Worm (Caenorhabditis elegans) whole organism, L1 larva: Measurements from ENCODE around the gene C30H6.8.

ENCODE experiments used
- C04F5.9 ChIP-seq: sonication (generic microtip); optimal IDR thresholded peaks from 2 replicates; lab custom pipeline; 2016; ENCODE audit warnings: missing genetic modification characterization, missing compliant biosample characterization
- C16A3.4 ChIP-seq: fragments of 150-350 bp; optimal IDR thresholded peaks from 2 replicates; lab custom pipeline; 2014; ENCODE audit warnings: missing biosample characterization, missing genetic modification characterization
- C34B4.2 ChIP-seq: sonication (generic microtip); optimal IDR thresholded peaks from 2 replicates; lab custom pipeline; 2017; ENCODE audit warnings: mild to moderate bottlenecking, missing genetic modification characterization, missing compliant biosample characterization
- aly-2 ChIP-seq: fragments of 150-350 bp; optimal IDR thresholded peaks from 2 replicates; lab custom pipeline; 2014; ENCODE audit warnings: missing biosample characterization, missing genetic modification characterization
- ama-1 ChIP-seq: fragments of 150-350 bp; optimal IDR thresholded peaks from 2 replicates; lab custom pipeline; 2014
- blmp-1 ChIP-seq: fragments of 150-350 bp; optimal IDR thresholded peaks from 2 replicates; lab custom pipeline; 2014; ENCODE audit warnings: missing biosample characterization, missing genetic modification characterization
- ceh-63 ChIP-seq: fragments of 200-800 bp; sonication (Bioruptor generic); optimal IDR thresholded peaks from 2 replicates; lab custom pipeline; 2018; ENCODE audit warnings: mild to moderate bottlenecking, missing genetic modification characterization, missing compliant biosample characterization
- ceh-88 ChIP-seq: fragments of 200-800 bp; sonication (Bioruptor generic); IDR thresholded peaks from 2 replicates; pipeline ENCODE4 v1.3.6; 2022; ENCODE audit warnings: missing genetic modification characterization, missing compliant biosample characterization
- ceh-90 ChIP-seq: sonication (generic microtip); optimal IDR thresholded peaks from 2 replicates; lab custom pipeline; 2016; ENCODE audit warnings: missing genetic modification characterization, missing compliant biosample characterization
- ces-1 ChIP-seq: fragments of 150-350 bp; optimal IDR thresholded peaks from 2 replicates; lab custom pipeline; 2014; ENCODE audit warnings: missing biosample characterization, missing genetic modification reagents, missing genetic modification characterization
- egl-13 ChIP-seq: sonication (generic microtip); optimal IDR thresholded peaks from 2 replicates; lab custom pipeline; 2016; ENCODE audit warnings: missing genotype, missing genetic modification reagents, missing genetic modification characterization, missing compliant biosample characterization
- egl-27 ChIP-seq, 2 experiments: fragments of 150-350 bp in 1 of 2; sonication (generic microtip); optimal IDR thresholded peaks; 3 replicates each; lab custom pipeline; 2017 to 2018; ENCODE audit warnings: missing biosample characterization in 2 of 2, missing genetic modification characterization in 2 of 2, missing genetic modification reagents in 2 of 2
- elt-3 ChIP-seq, 6 experiments: fragments of 150-350 bp in 1 of 6; sonication (generic microtip); optimal IDR thresholded peaks; 2 replicates each; lab custom pipeline; 2017 to 2018; ENCODE audit warnings: missing biosample characterization in 6 of 6, missing genetic modification characterization in 6 of 6, inconsistent platforms in 1 of 6
- ets-5 ChIP-seq: fragments of 200-800 bp; sonication (Bioruptor generic); IDR thresholded peaks from 2 replicates; pipeline ENCODE4 v1.3.6; 2022; ENCODE audit warnings: missing genetic modification characterization, missing compliant biosample characterization
- fkh-8 ChIP-seq: sonication (generic microtip); optimal IDR thresholded peaks from 2 replicates; lab custom pipeline; 2016; ENCODE audit warnings: mild to moderate bottlenecking, missing genetic modification characterization, missing compliant biosample characterization
- fos-1 ChIP-seq: fragments of 150-350 bp; optimal IDR thresholded peaks from 2 replicates; lab custom pipeline; 2014; ENCODE audit warnings: missing biosample characterization, missing genetic modification characterization
- irx-1 ChIP-seq: sonication (generic microtip); optimal IDR thresholded peaks from 2 replicates; lab custom pipeline; 2016; ENCODE audit warnings: missing genetic modification characterization, missing compliant biosample characterization
- jun-1 ChIP-seq: fragments of 150-350 bp; optimal IDR thresholded peaks from 2 replicates; lab custom pipeline; 2014; ENCODE audit warnings: missing biosample characterization, missing genetic modification reagents, missing genetic modification characterization
- lin-13 ChIP-seq: fragments of 150-350 bp; optimal IDR thresholded peaks from 2 replicates; lab custom pipeline; 2014; ENCODE audit warnings: missing biosample characterization, missing genetic modification reagents, missing genetic modification characterization
- lin-14 ChIP-seq: fragments of 200-800 bp; sonication (Bioruptor generic); optimal IDR thresholded peaks from 2 replicates; lab custom pipeline; 2018; ENCODE audit warnings: mild to moderate bottlenecking, missing genetic modification characterization, moderate library complexity, missing compliant biosample characterization
- lin-15B ChIP-seq: fragments of 150-350 bp; sonication (generic microtip); optimal IDR thresholded peaks from 3 replicates; lab custom pipeline; 2014; ENCODE audit warnings: missing biosample characterization, missing genetic modification characterization
- lsy-2 ChIP-seq, 2 experiments: fragments of 150-350 bp; optimal IDR thresholded peaks; 2 replicates each; lab custom pipeline; 2014; ENCODE audit warnings: missing biosample characterization in 2 of 2, missing genetic modification characterization in 2 of 2
- mef-2 ChIP-seq: fragments of 150-350 bp; optimal IDR thresholded peaks from 2 replicates; lab custom pipeline; 2014; ENCODE audit warnings: missing biosample characterization, missing genetic modification characterization
- nhr-11 ChIP-seq: fragments of 150-350 bp; optimal IDR thresholded peaks from 2 replicates; lab custom pipeline; 2014; ENCODE audit warnings: missing biosample characterization, missing genetic modification characterization
- nhr-12 ChIP-seq: sonication (generic microtip); optimal IDR thresholded peaks from 2 replicates; lab custom pipeline; 2017; ENCODE audit warnings: missing biosample characterization, missing genetic modification characterization
- nhr-19 ChIP-seq: fragments of 200-800 bp; sonication (Bioruptor generic); conservative IDR thresholded peaks from 2 replicates; pipeline ENCODE4 v1.3.6; 2022; ENCODE audit warnings: missing genetic modification characterization, missing compliant biosample characterization
- nhr-20 ChIP-seq: sonication (generic microtip); optimal IDR thresholded peaks from 2 replicates; lab custom pipeline; 2016; ENCODE audit warnings: mild to moderate bottlenecking, missing genetic modification characterization, missing compliant biosample characterization
- nhr-28 ChIP-seq: fragments of 150-350 bp; optimal IDR thresholded peaks from 2 replicates; lab custom pipeline; 2014; ENCODE audit warnings: missing biosample characterization, missing genetic modification characterization
- nhr-47 ChIP-seq: sonication (generic microtip); optimal IDR thresholded peaks from 2 replicates; lab custom pipeline; 2016; ENCODE audit warnings: mild to moderate bottlenecking, missing genetic modification characterization, moderate library complexity, missing compliant biosample characterization
- nhr-71 ChIP-seq: sonication (generic microtip); optimal IDR thresholded peaks from 2 replicates; lab custom pipeline; 2016; ENCODE audit warnings: mild to moderate bottlenecking, missing genetic modification characterization, moderate library complexity, missing compliant biosample characterization
- nhr-76 ChIP-seq: sonication (generic microtip); optimal IDR thresholded peaks from 2 replicates; lab custom pipeline; 2017; ENCODE audit warnings: missing biosample characterization, missing genetic modification characterization
- nhr-77 ChIP-seq: fragments of 150-350 bp; optimal IDR thresholded peaks from 2 replicates; lab custom pipeline; 2014; ENCODE audit warnings: missing biosample characterization, missing genetic modification characterization
- nhr-90 ChIP-seq: sonication (generic microtip); optimal IDR thresholded peaks from 2 replicates; lab custom pipeline; 2016; ENCODE audit warnings: mild to moderate bottlenecking, missing genetic modification characterization, missing compliant biosample characterization; ENCODE audit not compliant: poor library complexity
- pag-3 ChIP-seq: sonication (generic microtip); optimal IDR thresholded peaks from 2 replicates; lab custom pipeline; 2017; ENCODE audit warnings: missing genetic modification characterization, mild to moderate bottlenecking, missing compliant biosample characterization, antibody characterized with exemption, borderline replicate concordance; ENCODE audit not compliant: insufficient read depth
- pqm-1 ChIP-seq: sonication (generic microtip); optimal IDR thresholded peaks from 3 replicates; lab custom pipeline; 2017; ENCODE audit warnings: missing biosample characterization, missing genetic modification characterization
- rnt-1 ChIP-seq: sonication (generic microtip); optimal IDR thresholded peaks from 2 replicates; lab custom pipeline; 2016; ENCODE audit warnings: mild to moderate bottlenecking, missing genetic modification characterization, moderate library complexity, missing compliant biosample characterization
- skn-1 ChIP-seq: fragments of 150-350 bp; optimal IDR thresholded peaks from 2 replicates; lab custom pipeline; 2014; ENCODE audit warnings: missing biosample characterization, missing genetic modification characterization
- snu-23 ChIP-seq: sonication (generic microtip); optimal IDR thresholded peaks from 2 replicates; lab custom pipeline; 2016; ENCODE audit warnings: missing genetic modification characterization, missing compliant biosample characterization
- sptf-1 ChIP-seq: fragments of 150-350 bp; optimal IDR thresholded peaks from 2 replicates; lab custom pipeline; 2014; ENCODE audit warnings: missing biosample characterization, missing genetic modification characterization
- sup-37 ChIP-seq: fragments of 200-800 bp; sonication (Bioruptor generic); optimal IDR thresholded peaks from 2 replicates; lab custom pipeline; 2018; ENCODE audit warnings: mild to moderate bottlenecking, missing genetic modification characterization, missing compliant biosample characterization
- swsn-7 ChIP-seq: sonication (generic microtip); optimal IDR thresholded peaks from 2 replicates; lab custom pipeline; 2016; ENCODE audit warnings: missing genetic modification characterization, missing compliant biosample characterization
- tbx-2 ChIP-seq: sonication (generic microtip); optimal IDR thresholded peaks from 2 replicates; lab custom pipeline; 2016; ENCODE audit warnings: missing genetic modification characterization, missing compliant biosample characterization
- unc-130 ChIP-seq: fragments of 150-350 bp; optimal IDR thresholded peaks from 2 replicates; lab custom pipeline; 2017; ENCODE audit warnings: missing biosample characterization, missing genetic modification characterization, inconsistent platforms
- unc-62 ChIP-seq: fragments of 150-350 bp; optimal IDR thresholded peaks from 2 replicates; lab custom pipeline; 2014; ENCODE audit warnings: missing biosample characterization, missing genetic modification reagents, missing genetic modification characterization
- unc-86 ChIP-seq: sonication (generic microtip); optimal IDR thresholded peaks from 2 replicates; lab custom pipeline; 2016; ENCODE audit warnings: missing genetic modification characterization, missing compliant biosample characterization
- unc-98 ChIP-seq: fragments of 200-800 bp; sonication (Bioruptor generic); IDR thresholded peaks from 2 replicates; pipeline ENCODE4 v1.3.6; 2022; ENCODE audit warnings: missing genetic modification characterization, missing compliant biosample characterization
- vab-15 ChIP-seq: sonication (generic microtip); optimal IDR thresholded peaks from 2 replicates; lab custom pipeline; 2017; ENCODE audit warnings: missing genotype, mild to moderate bottlenecking, missing genetic modification characterization, missing compliant biosample characterization
- zag-1 ChIP-seq: fragments of 150-350 bp; optimal IDR thresholded peaks from 2 replicates; lab custom pipeline; 2014; ENCODE audit warnings: missing biosample characterization, missing genetic modification characterization
- ztf-4 ChIP-seq: fragments of 150-350 bp; optimal IDR thresholded peaks from 2 replicates; lab custom pipeline; 2014; ENCODE audit warnings: missing biosample characterization, missing genetic modification characterization

Gene C30H6.8

DNA sequence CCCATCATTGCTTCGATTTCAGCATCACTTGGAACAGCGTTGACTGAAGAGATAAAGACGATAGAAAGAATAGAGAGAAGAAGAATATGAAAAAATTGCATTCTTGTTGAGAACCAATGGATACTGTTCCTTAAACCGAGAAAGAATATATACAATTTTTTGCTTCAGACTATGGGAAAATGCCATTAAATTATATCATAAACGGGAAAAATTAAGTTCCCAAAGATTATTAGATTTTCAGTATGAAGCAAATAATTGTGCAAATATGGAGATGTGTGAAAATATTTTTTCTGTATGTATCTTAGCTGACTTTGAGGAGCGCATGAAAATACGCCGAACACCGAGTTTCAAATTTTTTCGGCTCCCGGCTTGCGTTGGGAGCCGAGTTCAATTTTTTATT, 25.4 kb downstream of the C30H6.8 start, which contains the start of gene T02D1.9:
Gene T02D1.9 (minus strand): TSS at position 101 of the 400 bp plus-strand sequence.
- TF ChIP-seq vab-15 (no peak), C34B4.2 (no peak), unc-130 (tag; lab: Kevin White, UChicago) (no peak), nhr-47 (tag; lab: Kevin White, UChicago) (no peak), ceh-63 (no peak), lin-13 (GFP tag; lab: Kevin White, UChicago) (no peak), nhr-20 (tag; lab: Kevin White, UChicago) (no peak), ceh-90 (no peak), nhr-11 (tag; lab: Kevin White, UChicago) (no peak), mef-2 (tag; lab: Kevin White, UChicago) (no peak)

DNA sequence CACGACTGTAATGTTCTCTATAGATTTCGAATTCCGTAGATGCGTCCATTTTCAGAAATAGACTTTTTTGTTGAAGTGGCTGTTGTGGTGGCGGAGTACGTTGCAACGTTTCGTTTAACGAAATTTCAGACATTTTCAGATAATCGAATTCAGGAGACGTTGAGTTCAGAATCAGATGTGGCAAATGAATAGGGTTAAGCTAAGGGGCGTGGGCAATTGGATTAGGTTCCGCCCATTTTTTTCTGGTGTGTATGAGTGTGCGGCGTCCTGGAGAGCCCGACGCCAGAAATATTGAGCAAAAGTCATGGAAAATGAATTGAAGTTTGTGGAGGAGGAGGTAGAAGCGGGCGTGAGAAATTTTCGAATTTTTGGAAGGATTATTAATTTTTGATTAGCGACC, 31.2 kb downstream of the C30H6.8 start:
- TF ChIP-seq blmp-1 (tag; lab: Kevin White, UChicago) (no peak), elt-3 (tag; optimal IDR thresholded peaks at IDR 0.05; lab: Kevin White, UChicago) (no peak), ces-1 (GFP tag; lab: Kevin White, UChicago) (no peak), sup-37 (GFP tag; lab: Kevin White, UChicago) (no peak), unc-62 (no peak), lin-15B (tag; lab: Kevin White, UChicago) (no peak), irx-1 (tag; lab: Kevin White, UChicago) (no peak), nhr-12 (tag; lab: Kevin White, UChicago) (no peak), C16A3.4 (tag; lab: Kevin White, UChicago) (no peak), jun-1 (tag; lab: Kevin White, UChicago) (no peak), nhr-28 (tag; lab: Kevin White, UChicago) (no peak), ets-5 (GFP tag; lab: Robert Waterston, UW) (no peak), tbx-2 (tag; lab: Kevin White, UChicago) (no peak), sptf-1 (tag; lab: Kevin White, UChicago) (no peak)

DNA sequence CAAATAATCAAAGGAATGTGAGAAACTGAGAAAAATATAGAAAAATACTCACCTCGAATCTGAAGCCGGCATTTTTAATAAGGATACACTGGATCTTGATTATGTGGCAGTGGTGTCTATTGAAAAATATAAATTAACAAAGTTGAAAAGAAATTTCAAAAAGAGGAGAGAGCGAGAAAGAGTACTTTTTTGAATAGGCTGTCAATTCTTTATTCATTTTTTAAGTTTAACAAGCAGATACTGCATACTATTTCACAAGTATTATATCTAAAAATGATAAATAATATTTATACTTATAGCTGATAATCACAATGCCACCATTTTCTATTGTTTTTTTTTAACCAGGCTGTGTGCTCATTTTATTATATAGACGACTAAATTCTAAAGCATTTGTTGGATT, 35.6 kb downstream of the C30H6.8 start, which contains the start of gene npr-26:
Gene npr-26 (minus strand): TSS at position 101 of the 400 bp plus-strand sequence.
- TF ChIP-seq ces-1 (GFP tag; lab: Kevin White, UChicago) (no peak), nhr-90 (tag; lab: Kevin White, UChicago) (no peak), ama-1 (no peak), rnt-1 (tag; lab: Kevin White, UChicago) (no peak), nhr-28 (tag; lab: Kevin White, UChicago) (no peak), unc-130 (tag; lab: Kevin White, UChicago) (no peak), nhr-11 (tag; lab: Kevin White, UChicago) (no peak), C16A3.4 (tag; lab: Kevin White, UChicago) (no peak), unc-98 (no peak), vab-15 (no peak), nhr-12 (tag; lab: Kevin White, UChicago) (no peak), ztf-4 (no peak), ceh-90 (no peak), tbx-2 (tag; lab: Kevin White, UChicago) (no peak), pqm-1 (tag; lab: Kevin White, UChicago) (no peak), nhr-76 (tag; lab: Kevin White, UChicago) (no peak)

DNA sequence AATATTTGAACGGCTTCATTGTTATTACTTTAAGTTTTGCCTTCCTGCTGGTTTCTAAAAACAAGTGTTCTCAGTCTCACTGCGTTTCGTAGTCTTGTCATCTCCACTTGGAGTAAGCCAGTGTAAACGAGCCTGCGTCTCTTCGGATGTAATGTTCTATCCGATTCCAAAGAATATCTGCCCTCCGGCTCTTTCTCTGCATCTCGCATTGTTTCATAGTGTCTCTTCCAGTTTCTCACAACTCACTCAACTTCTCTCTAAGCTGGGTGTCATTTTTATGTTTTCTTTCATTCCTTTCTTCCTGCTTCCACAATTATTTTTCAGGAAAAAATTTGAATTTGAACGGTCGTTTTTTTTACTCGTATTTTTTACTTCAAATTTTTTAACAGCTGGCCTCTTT, 44.8 kb downstream of the C30H6.8 start:
- TF ChIP-seq swsn-7 (peak; percentile 38), skn-1 (tag; lab: Kevin White, UChicago) (no peak), ceh-88 (no peak), unc-98 (no peak), ceh-63 (no peak), mef-2 (tag; lab: Kevin White, UChicago) (no peak), lsy-2 (tag; optimal IDR thresholded peaks at IDR 0.05; lab: Kevin White, UChicago) (no peak), egl-27 (tag; optimal IDR thresholded peaks at IDR 0.05; lab: Kevin White, UChicago) (no peak), aly-2 (tag; lab: Kevin White, UChicago) (no peak), fos-1 (tag; lab: Kevin White, UChicago) (no peak), lin-14 (GFP tag; lab: Kevin White, UChicago) (peak; percentile 85), zag-1 (tag; lab: Kevin White, UChicago) (peak; percentile 9), unc-86 (tag; lab: Kevin White, UChicago) (peak; percentile 11), C04F5.9 (tag; lab: Kevin White, UChicago) (no peak), snu-23 (GFP tag; lab: Kevin White, UChicago) (peak; percentile 27), nhr-71 (tag; lab: Kevin White, UChicago) (peak; percentile 37), nhr-77 (tag; lab: Kevin White, UChicago) (peak; percentile 40), fkh-8 (tag; lab: Kevin White, UChicago) (peak; percentile 35), nhr-19 (GFP tag; lab: Robert Waterston, UW) (peak; percentile 27; the same call in 1 of the 2 replicates), egl-13 (no peak), pag-3 (tag; lab: Kevin White, UChicago) (no peak)
